Worm (Caenorhabditis elegans): Measurements from ENCODE around the gene nhr-201.

The nhr-201 gene

DNA sequence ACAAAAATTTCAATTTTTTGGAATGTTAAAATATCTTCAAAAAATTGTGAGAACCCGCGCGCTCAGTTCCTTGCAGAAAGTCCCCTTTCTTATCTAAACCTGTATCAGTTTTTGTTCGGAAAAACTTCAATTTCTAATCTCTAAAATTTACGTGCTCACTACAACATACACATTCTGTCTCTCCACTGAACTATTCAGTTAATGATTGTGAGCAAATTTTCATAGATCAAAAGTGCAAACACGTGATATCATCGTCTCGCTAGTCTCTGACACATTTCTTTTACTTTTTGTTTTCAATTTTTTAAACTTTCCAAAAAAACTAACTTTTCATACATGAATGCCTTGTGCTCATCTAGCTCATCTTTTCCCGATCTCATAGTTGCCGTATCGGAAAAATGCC lies 5.2 kb upstream of the nhr-201 start, which contains the start of gene nhr-203:
TSS of gene nhr-203 (plus strand) at position 332 of the 400 bp plus-strand sequence.
- no peak for TF ChIP-seq lin-1 (GFP tag; IDR thresholded peaks at IDR 0.05)
- TF ChIP-seq spr-3 (GFP tag; optimal IDR thresholded peaks at IDR 0.05) = no peak
- TF ChIP-seq zip-11 (GFP tag; IDR thresholded peaks at IDR 0.05) = no peak
- TF ChIP-seq nhr-28 (tag; optimal IDR thresholded peaks at IDR 0.05) = peak; percentile 99
- TF ChIP-seq hlh-11 (tag; optimal IDR thresholded peaks at IDR 0.05) = peak; percentile 63
- TF ChIP-seq lin-13 (GFP tag; optimal IDR thresholded peaks at IDR 0.05) = no peak
- no peak for TF ChIP-seq unc-62 (GFP tag; optimal IDR thresholded peaks at IDR 0.05 in 1 of 2)
- TF ChIP-seq unc-62 (tag; optimal IDR thresholded peaks at IDR 0.05) = no peak
- peak in 1 of 2 experiments; percentile 6 for TF ChIP-seq lsy-2 (tag; optimal IDR thresholded peaks at IDR 0.05)
- TF ChIP-seq hmg-1.1 (GFP tag; IDR thresholded peaks at IDR 0.05) = no peak
- no peak for TF ChIP-seq Y5F2A.4 (GFP tag; optimal IDR thresholded peaks at IDR 0.05)
- peak; percentile 89 for TF ChIP-seq dmd-6 (GFP tag; IDR thresholded peaks at IDR 0.05)
- TF ChIP-seq ztf-7 (tag; optimal IDR thresholded peaks at IDR 0.05) = no peak
- TF ChIP-seq nhr-48 (tag; optimal IDR thresholded peaks at IDR 0.05) = peak; percentile 49
- no peak for TF ChIP-seq unc-130 (GFP tag; optimal IDR thresholded peaks at IDR 0.05)
- TF ChIP-seq ceh-62 (tag; optimal IDR thresholded peaks at IDR 0.05) = no peak
- peak; percentile 39 for TF ChIP-seq mes-2 (tag; optimal IDR thresholded peaks at IDR 0.05; ENCODE audit: poor library complexity, severe bottlenecking)
- peak; percentile 60 for TF ChIP-seq hlh-30 (tag; optimal IDR thresholded peaks at IDR 0.05; ENCODE audit: insufficient read depth)
- no peak for TF ChIP-seq set-16 (GFP tag; IDR thresholded peaks at IDR 0.05)
- TF ChIP-seq Y48G9A.11 (GFP tag; IDR thresholded peaks at IDR 0.05) = no peak
- peak; percentile 35 for TF ChIP-seq nhr-102 (tag; optimal IDR thresholded peaks at IDR 0.05)
- peak; percentile 76 for TF ChIP-seq php-3 (GFP tag; IDR thresholded peaks at IDR 0.05)
- peak in 1 of 2 experiments; percentile 14 for TF ChIP-seq hif-1 (tag; optimal IDR thresholded peaks at IDR 0.05)
- no peak for TF ChIP-seq nhr-76 (tag; optimal IDR thresholded peaks at IDR 0.05)
- peak; percentile 80 for TF ChIP-seq dve-1 (tag; optimal IDR thresholded peaks at IDR 0.05; ENCODE audit: insufficient read depth)
- TF ChIP-seq nhr-237 (tag; optimal IDR thresholded peaks at IDR 0.05) = no peak
- no peak for TF ChIP-seq fkh-10 (GFP tag; optimal IDR thresholded peaks at IDR 0.05)
- no peak for TF ChIP-seq egl-43 (GFP tag; IDR thresholded peaks at IDR 0.05)
- no peak for TF ChIP-seq tra-1 (GFP tag; IDR thresholded peaks at IDR 0.05)
- TF ChIP-seq aly-2 (tag; optimal IDR thresholded peaks at IDR 0.05) = no peak
- peak; percentile 66 for TF ChIP-seq nhr-77 (tag; optimal IDR thresholded peaks at IDR 0.05)
- no peak for TF ChIP-seq rbr-2 (tag; optimal IDR thresholded peaks at IDR 0.05)
- no peak for TF ChIP-seq daf-16 (GFP tag; optimal IDR thresholded peaks at IDR 0.05)
- TF ChIP-seq daf-16 (tag; optimal IDR thresholded peaks at IDR 0.05) = peak; percentile 81
- TF ChIP-seq F26F4.8 (GFP tag; conservative IDR thresholded peaks at IDR 0.05) = no peak
- TF ChIP-seq lin-29 (GFP tag; IDR thresholded peaks at IDR 0.05) = no peak
- TF ChIP-seq aha-1 (tag) = no peak
- peak; percentile 62 for TF ChIP-seq pqm-1 (tag; optimal IDR thresholded peaks at IDR 0.05)
- no peak for TF ChIP-seq unc-39 (tag; optimal IDR thresholded peaks at IDR 0.05)

DNA sequence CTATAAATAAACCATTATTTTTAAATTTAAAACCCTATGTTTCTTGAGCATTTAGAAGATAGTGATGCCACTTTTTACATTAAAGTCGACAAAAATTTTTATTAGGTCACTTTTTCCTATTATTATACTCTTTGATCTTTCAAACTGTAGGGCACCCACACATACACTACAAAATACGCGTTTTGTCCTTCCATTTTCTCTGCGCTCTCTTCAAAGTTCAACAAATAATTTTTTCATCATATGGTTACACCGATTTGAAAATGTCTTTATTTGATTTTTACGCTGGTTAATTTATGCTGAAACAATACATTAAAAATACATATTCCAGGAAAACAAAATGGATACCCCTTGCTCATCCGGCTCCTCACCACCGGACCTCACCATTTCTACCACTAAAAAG lies 2.4 kb upstream of the nhr-201 start, which contains the start of gene nhr-202:
TSS of gene nhr-202 (plus strand) at position 326 of the 400 bp plus-strand sequence.
- peak; percentile 35 for TF ChIP-seq nhr-48 (tag; optimal IDR thresholded peaks at IDR 0.05)
- TF ChIP-seq daf-16 (GFP tag; optimal IDR thresholded peaks at IDR 0.05) = no peak
- TF ChIP-seq daf-16 (tag; optimal IDR thresholded peaks at IDR 0.05) = peak; percentile 59
- TF ChIP-seq nhr-42 (GFP tag; IDR thresholded peaks at IDR 0.05) = no peak
- no peak for TF ChIP-seq pha-4 (GFP tag; IDR thresholded peaks at IDR 0.05)
- no peak for TF ChIP-seq pha-4 (tag; optimal IDR thresholded peaks at IDR 0.05)
- no peak for TF ChIP-seq attf-4 (tag; optimal IDR thresholded peaks at IDR 0.05)
- TF ChIP-seq dmd-6 (GFP tag; IDR thresholded peaks at IDR 0.05) = peak; percentile 75
- TF ChIP-seq ceh-32 (tag; optimal IDR thresholded peaks at IDR 0.05; ENCODE audit: poor library complexity) = no peak
- TF ChIP-seq ztf-7 (tag; optimal IDR thresholded peaks at IDR 0.05) = peak; percentile 76
- no peak for TF ChIP-seq snpc-4 (tag; optimal IDR thresholded peaks at IDR 0.05)
- TF ChIP-seq zfp-2 (tag; optimal IDR thresholded peaks at IDR 0.05) = no peak
- peak; percentile 100 for TF ChIP-seq nhr-28 (tag; optimal IDR thresholded peaks at IDR 0.05)
- no peak for TF ChIP-seq nhr-41 (GFP tag; IDR thresholded peaks at IDR 0.05)
- no peak for TF ChIP-seq nhr-25 (tag; optimal IDR thresholded peaks at IDR 0.05; ENCODE audit: borderline replicate concordance, insufficient read depth)
- no peak for TF ChIP-seq F37D6.2 (tag; optimal IDR thresholded peaks at IDR 0.05)
- peak; percentile 32 for TF ChIP-seq mep-1 (tag; optimal IDR thresholded peaks at IDR 0.05)
- TF ChIP-seq zip-2 (tag; optimal IDR thresholded peaks at IDR 0.05) = no peak
- TF ChIP-seq Y105C5A.15 (GFP tag; IDR thresholded peaks at IDR 0.05) = no peak
- peak; percentile 24 for TF ChIP-seq pqm-1 (tag; optimal IDR thresholded peaks at IDR 0.05)
- TF ChIP-seq lsy-2 (tag; optimal IDR thresholded peaks at IDR 0.05) = peak in 1 of 2 experiments; percentile 16
- TF ChIP-seq nhr-77 (tag; optimal IDR thresholded peaks at IDR 0.05) = peak; percentile 86
- peak; percentile 12 for TF ChIP-seq hlh-30 (tag; optimal IDR thresholded peaks at IDR 0.05; ENCODE audit: insufficient read depth)
